Worm (Caenorhabditis elegans) whole organism, L2 larva: Measurements from ENCODE around the gene aptf-1.

Source experiments
- ceh-82 ChIP-seq: fragments of 150-350 bp; optimal IDR thresholded peaks from 2 replicates; lab custom pipeline; 2014; ENCODE audit warnings: missing biosample characterization, missing genetic modification characterization
- egl-27 ChIP-seq: sonication (generic microtip); optimal IDR thresholded peaks from 3 replicates; lab custom pipeline; 2017; ENCODE audit warnings: missing biosample characterization, missing genetic modification reagents, missing genetic modification characterization
- fos-1 ChIP-seq: fragments of 150-350 bp; optimal IDR thresholded peaks from 2 replicates; lab custom pipeline; 2014; ENCODE audit warnings: missing biosample characterization, missing genetic modification characterization
- lin-13 ChIP-seq: fragments of 150-350 bp; optimal IDR thresholded peaks from 2 replicates; lab custom pipeline; 2014; ENCODE audit warnings: missing biosample characterization, missing genetic modification reagents, missing genetic modification characterization
- lin-39 ChIP-seq: fragments of 150-350 bp; optimal IDR thresholded peaks from 2 replicates; lab custom pipeline; 2014; ENCODE audit warnings: missing biosample characterization, missing genetic modification reagents, missing genetic modification characterization
- nhr-12 ChIP-seq: fragments of 150-350 bp; optimal IDR thresholded peaks from 2 replicates; lab custom pipeline; 2014; ENCODE audit warnings: missing biosample characterization, missing genetic modification characterization
- nhr-25 ChIP-seq: fragments of 150-350 bp; sonication (generic microtip); optimal IDR thresholded peaks from 3 replicates; lab custom pipeline; 2014; ENCODE audit warnings: missing biosample characterization, missing genetic modification characterization
- snpc-4 ChIP-seq: fragments of 150-350 bp; optimal IDR thresholded peaks from 2 replicates; lab custom pipeline; 2014; ENCODE audit warnings: missing biosample characterization, missing genetic modification characterization

ce11 chrII:6497137-6497536 lies 42.4 kb downstream of the aptf-1 start:
- TF ChIP-seq lin-39, result no peak
- no peak for TF ChIP-seq snpc-4 (tag; lab: Kevin White, UChicago)
- no peak for TF ChIP-seq egl-27 (tag; lab: Kevin White, UChicago)
- no peak for TF ChIP-seq lin-13 (GFP tag; lab: Kevin White, UChicago)
- TF ChIP-seq nhr-25 (tag; lab: Kevin White, UChicago), result no peak
- no peak for TF ChIP-seq fos-1
- no peak for TF ChIP-seq ceh-82
- no peak for TF ChIP-seq nhr-12 (tag; lab: Kevin White, UChicago)
